Worm (Caenorhabditis elegans) whole organism, L4/young adult: ENCODE results near the gene F44E2.3.

Experiments
- W03F9.2 ChIP-seq: fragments of 150-350 bp; optimal IDR thresholded peaks from 2 replicates; lab custom pipeline; 2014; ENCODE audit warnings: missing biosample characterization, missing genetic modification characterization
- dao-5 ChIP-seq: sonication (generic microtip); optimal IDR thresholded peaks from 2 replicates; lab custom pipeline; 2016; ENCODE audit warnings: missing genotype, missing genetic modification characterization, moderate library complexity, missing compliant biosample characterization
- him-1 ChIP-seq: sonication (generic microtip); optimal IDR thresholded peaks from 2 replicates; lab custom pipeline; 2016; ENCODE audit warnings: missing genotype, missing genetic modification reagents, missing genetic modification characterization, missing compliant biosample characterization

F44E2.3 gene

DNA sequence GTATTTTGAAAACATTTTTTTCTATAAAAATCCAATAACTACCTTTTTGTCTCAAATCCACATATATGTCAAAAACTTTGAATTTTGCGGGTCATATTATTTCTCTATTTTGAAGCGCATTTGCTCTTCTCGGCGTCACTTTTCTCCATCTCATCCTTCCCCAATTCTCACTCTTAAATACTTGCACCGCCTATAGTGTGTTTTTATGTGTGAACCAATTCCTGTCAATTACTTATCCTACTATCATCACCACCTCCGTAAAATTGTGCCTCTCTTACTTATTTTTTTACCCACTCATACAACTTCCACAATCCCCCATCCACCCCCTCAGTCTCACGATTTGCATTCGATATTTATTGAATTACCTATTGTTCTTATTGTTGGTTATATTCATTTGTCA lies 23.3 kb downstream of the F44E2.3 start:
- no peak for TF ChIP-seq dao-5
- no peak for TF ChIP-seq him-1
- no peak for TF ChIP-seq W03F9.2

DNA sequence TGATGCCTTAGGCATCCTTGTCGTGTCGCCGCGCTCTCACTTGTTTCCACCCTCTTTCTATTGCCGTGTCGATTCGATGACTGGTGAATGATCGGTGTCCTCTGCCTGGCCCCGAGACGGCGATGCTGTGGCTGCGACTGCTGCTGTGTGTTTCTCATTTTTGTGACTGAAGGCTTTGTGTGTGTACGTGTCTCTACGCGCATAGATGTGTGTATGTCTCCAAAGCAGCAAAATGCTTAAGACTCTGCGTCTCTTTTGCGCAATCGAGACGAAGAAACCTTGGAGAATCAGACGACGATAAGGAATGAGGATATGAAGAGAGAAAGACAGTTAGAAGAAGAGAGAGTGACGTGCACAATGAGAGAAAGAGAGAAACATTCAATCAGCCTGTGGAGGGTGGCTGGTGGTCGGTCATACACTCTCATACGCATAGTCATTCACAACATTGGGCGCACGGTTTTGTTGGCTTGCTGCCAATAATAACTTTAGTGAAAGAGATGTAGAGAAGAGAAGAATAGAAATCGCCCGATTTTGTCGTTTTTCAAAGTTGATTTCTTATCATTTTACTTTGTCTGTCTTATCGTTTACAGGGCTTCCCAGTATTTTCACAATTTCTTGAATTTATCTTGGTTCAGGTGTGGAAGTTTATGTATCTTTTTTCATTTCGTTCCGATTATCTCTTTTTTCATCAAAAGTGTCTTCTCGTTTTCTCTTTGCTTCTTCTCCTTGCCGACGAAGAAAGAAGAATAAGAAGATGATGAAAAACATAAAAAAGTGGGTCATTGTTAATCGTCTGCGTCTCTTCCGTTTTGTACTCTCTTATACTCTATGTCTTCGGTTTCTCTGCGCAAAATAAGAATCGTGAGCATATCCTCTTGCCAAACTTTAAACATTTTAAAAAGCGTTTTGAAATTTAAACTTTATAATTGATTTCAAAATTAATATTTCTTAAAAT lies 27.0 kb downstream of the F44E2.3 start:
- TF ChIP-seq W03F9.2 (peak; percentile 66), him-1 (peak; percentile 56), dao-5 (peak; percentile 55)

DNA sequence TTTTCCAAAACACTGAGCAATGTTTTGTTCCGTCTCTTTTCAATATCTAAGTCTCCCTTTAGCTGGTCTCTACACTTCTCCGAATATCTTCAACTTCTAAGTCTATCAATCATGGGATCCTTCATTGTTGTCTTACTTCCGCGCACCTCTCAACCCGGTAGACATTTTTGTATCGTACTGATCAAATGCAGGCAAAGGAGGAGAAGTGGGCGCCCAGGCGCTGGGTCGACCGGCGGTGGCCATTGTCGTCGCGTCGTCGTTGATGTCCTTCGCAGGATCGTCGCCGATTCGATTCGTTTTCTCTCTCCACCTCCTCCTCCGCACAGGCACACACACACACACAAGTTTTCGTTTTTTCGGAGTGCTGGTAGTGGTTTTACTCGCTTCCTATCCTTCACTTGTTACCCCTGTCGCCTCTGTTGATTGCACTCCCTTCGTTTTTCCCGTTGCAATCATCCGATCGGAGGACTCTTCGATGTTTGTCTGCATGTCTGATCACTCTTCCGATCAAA lies 27.7 kb downstream of the F44E2.3 start:
- TF ChIP-seq W03F9.2 (no peak), him-1 (no peak), dao-5 (no peak)

DNA sequence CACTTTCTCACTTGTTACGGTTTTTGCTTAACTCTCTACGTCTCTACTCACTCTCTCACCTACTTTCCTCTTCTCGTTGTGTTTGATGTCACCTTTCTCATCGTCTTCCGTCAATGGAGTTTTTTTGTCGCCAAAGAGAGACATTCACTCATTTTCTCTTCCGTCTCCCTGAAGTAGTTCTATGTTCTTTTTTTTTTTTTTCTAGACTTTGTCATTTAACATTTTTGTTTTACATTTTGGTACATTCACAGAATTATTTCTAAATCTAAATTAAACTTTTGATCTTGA lies 28.4 kb downstream of the F44E2.3 start:
- no peak for TF ChIP-seq him-1
- no peak for TF ChIP-seq dao-5
- no peak for TF ChIP-seq W03F9.2

DNA sequence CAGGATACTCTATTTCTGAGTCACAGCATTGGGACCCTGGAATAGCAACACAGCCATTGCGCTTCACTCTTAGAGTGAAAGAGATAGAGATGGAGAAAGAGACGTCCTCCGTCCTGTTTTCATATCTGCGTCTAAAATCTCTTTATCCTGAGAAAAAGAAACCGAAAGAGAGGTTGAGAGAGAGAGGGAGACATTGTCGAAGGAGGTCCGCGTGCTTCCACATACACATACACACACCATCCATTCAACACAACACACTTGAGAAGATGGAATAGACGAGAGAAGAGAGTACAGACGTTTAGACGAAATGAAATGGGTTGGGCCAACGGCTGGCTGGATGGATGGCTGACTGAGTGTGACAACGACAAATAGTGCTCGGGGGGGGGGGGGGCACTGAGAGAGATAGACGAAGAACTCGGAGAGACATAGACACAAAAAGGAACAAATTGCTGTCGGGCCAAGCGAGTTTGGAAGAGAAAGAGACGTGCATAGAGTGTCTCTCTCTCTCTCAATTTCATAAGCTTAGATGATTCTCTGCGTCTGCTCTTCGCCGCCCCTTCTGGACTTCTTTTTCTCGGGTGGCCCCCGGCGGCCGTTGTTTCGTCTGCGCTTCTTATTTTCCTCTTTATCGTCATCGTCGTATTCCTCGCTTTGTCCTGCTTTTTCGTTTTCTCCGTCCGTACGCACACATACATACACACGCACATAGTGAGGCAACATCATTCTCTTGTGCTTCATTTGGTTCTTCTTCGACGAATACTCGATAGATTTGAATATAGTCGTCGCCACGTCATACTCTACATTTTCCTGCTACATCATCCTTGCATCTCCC lies 28.9 kb downstream of the F44E2.3 start, which contains the start of gene F54F2.6:
Gene F54F2.6 (minus strand): TSS at position 738 of the 832 bp plus-strand sequence.
- peak; percentile 88 for TF ChIP-seq him-1
- TF ChIP-seq dao-5, result no peak
- TF ChIP-seq W03F9.2, result peak; percentile 65

DNA sequence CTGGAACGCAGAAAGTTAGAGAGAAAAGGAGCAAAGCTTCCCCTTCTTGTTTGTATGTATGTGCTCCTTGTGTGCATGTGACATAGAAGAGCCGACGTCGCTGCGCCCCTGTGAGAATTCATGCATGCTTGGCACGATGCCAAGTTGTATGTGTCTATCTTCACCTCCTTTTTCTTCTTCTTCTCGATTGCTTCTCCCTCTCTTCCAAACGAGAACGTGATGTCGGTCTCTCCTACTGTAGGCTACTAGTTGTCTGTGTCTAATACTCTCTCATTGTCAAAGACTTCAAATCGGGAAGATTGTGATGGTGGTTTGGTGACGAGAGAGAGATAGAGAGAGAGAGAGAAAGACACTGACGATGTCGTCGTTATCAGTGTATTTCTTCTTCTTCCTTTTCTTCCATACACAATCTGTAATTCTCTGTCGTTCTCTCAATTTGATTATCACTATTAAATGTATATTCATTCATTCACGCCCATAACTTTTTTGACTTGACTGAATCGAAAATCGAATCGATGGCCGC lies 31.8 kb downstream of the F44E2.3 start:
- TF ChIP-seq W03F9.2 (peak; percentile 75), dao-5 (no peak), him-1 (peak; percentile 77)

ce11 chrIII:8795595-8796141 lies 33.4 kb downstream of the F44E2.3 start:
- TF ChIP-seq dao-5 (peak; percentile 46), him-1 (peak; percentile 96), W03F9.2 (peak; percentile 86)

DNA sequence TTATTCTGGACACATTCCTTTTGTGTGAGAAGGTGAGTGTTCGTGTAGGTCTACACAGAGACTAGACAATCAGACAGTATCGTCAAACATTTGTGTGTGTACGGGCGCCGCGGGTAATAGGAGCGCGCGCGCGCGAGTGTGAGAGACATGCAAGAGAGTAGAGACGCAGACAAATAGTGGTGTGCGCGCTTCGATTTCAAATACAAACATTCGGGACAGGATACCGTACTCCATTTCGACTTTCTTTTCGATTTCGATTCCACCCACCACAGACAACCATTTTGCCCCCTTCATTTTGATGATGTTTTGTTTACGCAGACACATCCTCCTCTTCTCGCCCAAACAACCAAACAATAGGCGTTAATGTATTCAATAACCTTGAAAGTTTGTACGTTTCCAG lies 34.3 kb downstream of the F44E2.3 start:
- no peak for TF ChIP-seq dao-5
- TF ChIP-seq W03F9.2, result no peak
- no peak for TF ChIP-seq him-1

DNA sequence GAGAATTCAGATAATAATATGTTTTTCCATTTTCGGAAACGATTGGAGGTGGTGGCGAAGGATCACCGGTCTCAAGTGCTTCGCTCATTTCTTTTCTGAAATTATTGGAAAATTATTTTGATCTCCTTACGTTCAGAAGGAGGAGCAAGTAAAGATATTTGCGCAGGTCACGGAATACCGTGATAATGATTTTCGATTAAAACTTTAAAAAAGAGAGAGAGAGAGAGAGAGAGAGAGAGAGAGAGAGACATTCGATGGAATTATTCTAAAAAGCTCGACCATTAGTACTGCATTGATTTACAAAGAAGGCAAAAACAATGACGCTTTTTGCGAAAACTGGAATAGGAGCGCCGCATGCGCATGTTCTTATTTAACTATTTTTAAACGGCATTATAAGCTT lies 36.9 kb downstream of the F44E2.3 start, which contains the start of gene ztf-1:
Gene ztf-1 (minus strand): TSS at position 101 of the 400 bp plus-strand sequence.
- TF ChIP-seq him-1 (no peak), dao-5 (no peak), W03F9.2 (no peak)

DNA sequence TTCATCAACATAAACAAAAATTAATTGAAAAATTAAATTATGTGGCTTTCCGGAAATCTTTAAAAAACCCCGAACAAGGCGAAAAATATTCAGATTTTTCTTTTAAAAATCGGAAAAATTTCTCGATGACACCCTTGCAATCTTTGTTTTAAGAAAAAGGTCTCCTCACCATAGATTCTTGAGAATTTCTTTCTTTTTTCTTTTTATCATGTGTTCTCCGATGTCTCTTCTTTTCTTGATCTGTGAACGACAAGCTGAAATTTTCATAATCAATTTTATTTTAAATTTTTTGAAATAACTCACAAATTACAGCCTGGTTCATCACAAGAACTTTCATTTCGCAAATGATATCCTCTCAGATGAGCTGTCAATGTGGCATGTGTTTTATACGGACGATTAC lies 37.9 kb downstream of the F44E2.3 start, which contains the start of the genes zfp-1 and F54F2.14:
Gene zfp-1 (plus strand): TSS at position 301 of the 400 bp plus-strand sequence.
Gene F54F2.14 (plus strand): TSS at position 312 of the 400 bp plus-strand sequence.
- TF ChIP-seq him-1 (no peak), W03F9.2 (no peak), dao-5 (no peak)

DNA sequence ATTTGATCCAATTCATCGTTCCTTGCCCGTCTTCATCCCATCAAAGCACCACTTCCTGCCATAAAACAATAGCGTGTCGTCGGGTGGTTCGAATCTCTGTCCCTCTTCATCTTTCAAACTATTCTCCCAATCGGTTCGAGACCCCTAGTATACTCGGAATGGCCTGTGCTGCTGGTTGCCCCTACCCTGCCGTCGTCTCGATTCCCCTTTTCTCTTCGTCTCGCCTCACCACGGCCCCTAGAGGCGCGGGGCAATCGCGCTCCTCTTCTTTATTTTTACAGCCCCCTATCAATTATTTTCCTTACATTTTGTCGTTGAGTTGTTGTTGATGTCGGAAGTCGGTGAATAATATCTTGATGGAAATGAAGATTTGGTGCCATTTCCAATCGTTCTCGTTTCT lies 40.4 kb downstream of the F44E2.3 start:
- peak; percentile 10 for TF ChIP-seq him-1
- TF ChIP-seq W03F9.2, result no peak

- TF ChIP-seq dao-5 (no peak), him-1 (no peak), W03F9.2 (no peak)
These were observed 43.0 kb downstream of the F44E2.3 start, which contains the start of gene K02D10.8 for ce11 chrIII:8786077-8786476. TSS of gene K02D10.8 (plus strand) at chrIII:8786377.

DNA sequence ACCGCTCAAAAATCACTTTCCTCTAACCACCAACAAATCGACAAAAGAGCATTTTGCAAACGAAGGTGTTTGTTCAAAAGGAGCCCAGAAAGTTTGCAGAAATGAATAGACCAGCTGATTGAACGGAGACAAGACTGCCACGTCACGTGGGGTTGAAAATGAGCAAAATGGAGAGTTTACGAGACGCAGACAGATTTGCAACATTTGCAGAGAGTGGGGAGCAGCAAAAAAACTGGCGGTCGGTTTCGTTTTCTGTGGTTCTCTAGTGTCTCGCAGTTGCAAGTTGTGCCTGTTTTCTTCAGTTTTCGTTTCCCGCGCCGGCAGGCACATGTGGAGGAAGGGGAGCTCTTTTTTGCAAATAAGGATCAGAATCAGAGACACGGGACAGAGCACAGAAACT lies 43.7 kb downstream of the F44E2.3 start:
- TF ChIP-seq him-1 (peak; percentile 21), W03F9.2 (no peak), dao-5 (no peak)

ce11 chrIII:8784500-8784899 lies 44.6 kb downstream of the F44E2.3 start:
- TF ChIP-seq him-1 (no peak), dao-5 (no peak), W03F9.2 (no peak)

ce11 chrIII:8782744-8783143 lies 46.4 kb downstream of the F44E2.3 start:
- TF ChIP-seq W03F9.2, result no peak
- no peak for TF ChIP-seq him-1
- no peak for TF ChIP-seq dao-5
